Worm (Caenorhabditis elegans) whole organism, L3 larva: ENCODE results near the gene D2096.6.
"Not testable (repeated sequence)": the region's sequence is repeated elsewhere in the genome, so short reads cannot be mapped to it uniquely, and the experiment has no call there.

Experiments used
- R02D3.7 ChIP-seq: fragments of 150-350 bp; optimal IDR thresholded peaks from 2 replicates; lab custom pipeline; 2014; ENCODE audit warnings: missing biosample characterization, missing genetic modification characterization
- ZK546.5 ChIP-seq: sonication (generic microtip); optimal IDR thresholded peaks from 2 replicates; lab custom pipeline; 2017; ENCODE audit warnings: missing biosample characterization, missing genetic modification characterization
- aly-2 ChIP-seq: fragments of 150-350 bp; optimal IDR thresholded peaks from 2 replicates; lab custom pipeline; 2014; ENCODE audit warnings: missing biosample characterization, missing genetic modification characterization
- ama-1 ChIP-seq: fragments of 150-350 bp; optimal IDR thresholded peaks from 2 replicates; lab custom pipeline; 2018
- ceh-28 ChIP-seq: fragments of 150-350 bp; optimal IDR thresholded peaks from 2 replicates; lab custom pipeline; 2014; ENCODE audit warnings: missing biosample characterization, missing genetic modification reagents, missing genetic modification characterization
- ceh-82 ChIP-seq: fragments of 150-350 bp; optimal IDR thresholded peaks from 2 replicates; lab custom pipeline; 2014; ENCODE audit warnings: missing biosample characterization, missing genetic modification characterization
- daf-12 ChIP-seq: fragments of 150-350 bp; optimal IDR thresholded peaks from 2 replicates; lab custom pipeline; 2014; ENCODE audit warnings: missing biosample characterization, missing genetic modification reagents, missing genetic modification characterization
- egl-27 ChIP-seq: sonication (generic microtip); optimal IDR thresholded peaks from 4 replicates; lab custom pipeline; 2017; ENCODE audit warnings: missing biosample characterization, missing genetic modification reagents, missing genetic modification characterization
- egl-5 ChIP-seq: fragments of 150-350 bp; optimal IDR thresholded peaks from 2 replicates; lab custom pipeline; 2017; ENCODE audit warnings: missing biosample characterization, missing genetic modification reagents, missing genetic modification characterization, inconsistent platforms
- elt-1 ChIP-seq: fragments of 150-350 bp; optimal IDR thresholded peaks from 2 replicates; lab custom pipeline; 2014; ENCODE audit warnings: missing biosample characterization, missing genetic modification characterization
- elt-2 ChIP-seq: sonication (generic microtip); optimal IDR thresholded peaks from 2 replicates; lab custom pipeline; 2016; ENCODE audit warnings: missing genetic modification reagents, mild to moderate bottlenecking, missing genetic modification characterization, missing compliant biosample characterization
- eor-1 ChIP-seq, 2 experiments: fragments of 150-350 bp; optimal IDR thresholded peaks; 2 replicates each; lab custom pipeline; 2014 to 2018; ENCODE audit warnings: missing biosample characterization in 2 of 2, missing genetic modification characterization in 2 of 2
- fkh-10 ChIP-seq: sonication (generic microtip); optimal IDR thresholded peaks from 2 replicates; lab custom pipeline; 2017; ENCODE audit warnings: missing biosample characterization, missing genetic modification reagents, missing genetic modification characterization
- fkh-2 ChIP-seq: fragments of 150-350 bp; optimal IDR thresholded peaks from 2 replicates; lab custom pipeline; 2014; ENCODE audit warnings: missing biosample characterization, missing genetic modification reagents, missing genetic modification characterization
- fos-1 ChIP-seq: fragments of 150-350 bp; optimal IDR thresholded peaks from 2 replicates; lab custom pipeline; 2014; ENCODE audit warnings: missing biosample characterization, missing genetic modification characterization
- hmg-11 ChIP-seq: sonication (generic microtip); optimal IDR thresholded peaks from 2 replicates; lab custom pipeline; 2016; ENCODE audit warnings: missing genetic modification characterization, missing compliant biosample characterization
- jun-1 ChIP-seq: fragments of 150-350 bp; optimal IDR thresholded peaks from 2 replicates; lab custom pipeline; 2014; ENCODE audit warnings: missing biosample characterization, missing genetic modification reagents, missing genetic modification characterization
- lin-15B ChIP-seq: fragments of 150-350 bp; optimal IDR thresholded peaks from 2 replicates; lab custom pipeline; 2014; ENCODE audit warnings: missing biosample characterization, missing genetic modification characterization
- lsy-12 ChIP-seq: sonication (generic microtip); optimal IDR thresholded peaks from 2 replicates; lab custom pipeline; 2016; ENCODE audit warnings: mild to moderate bottlenecking, missing genetic modification characterization, missing compliant biosample characterization
- mml-1 ChIP-seq: fragments of 150-350 bp; sonication (generic microtip); optimal IDR thresholded peaks from 3 replicates; lab custom pipeline; 2014; ENCODE audit warnings: missing biosample characterization, missing genetic modification characterization
- nfya-1 ChIP-seq: sonication (generic microtip); optimal IDR thresholded peaks from 2 replicates; lab custom pipeline; 2017; ENCODE audit warnings: missing genetic modification characterization, mild to moderate bottlenecking, missing compliant biosample characterization, antibody characterized with exemption, moderate library complexity; ENCODE audit not compliant: insufficient read depth
- nhr-11 ChIP-seq: fragments of 150-350 bp; optimal IDR thresholded peaks from 2 replicates; lab custom pipeline; 2014; ENCODE audit warnings: missing biosample characterization, missing genetic modification characterization
- nhr-12 ChIP-seq: fragments of 150-350 bp; optimal IDR thresholded peaks from 2 replicates; lab custom pipeline; 2014; ENCODE audit warnings: missing biosample characterization, missing genetic modification characterization
- nhr-23 ChIP-seq: fragments of 150-350 bp; optimal IDR thresholded peaks from 2 replicates; lab custom pipeline; 2014; ENCODE audit warnings: missing biosample characterization, missing genetic modification reagents, missing genetic modification characterization
- nhr-25 ChIP-seq: sonication (generic microtip); optimal IDR thresholded peaks from 2 replicates; lab custom pipeline; 2017; ENCODE audit warnings: missing biosample characterization, missing genetic modification characterization
- nhr-43 ChIP-seq: sonication (generic microtip); optimal IDR thresholded peaks from 2 replicates; lab custom pipeline; 2016; ENCODE audit warnings: mild to moderate bottlenecking, missing genetic modification characterization, missing compliant biosample characterization; ENCODE audit not compliant: poor library complexity, severe bottlenecking
- nhr-67 ChIP-seq: fragments of 150-350 bp; optimal IDR thresholded peaks from 2 replicates; lab custom pipeline; 2014; ENCODE audit warnings: missing biosample characterization, missing genetic modification characterization
- nhr-76 ChIP-seq: fragments of 150-350 bp; sonication (generic microtip); optimal IDR thresholded peaks from 5 replicates; lab custom pipeline; 2014; ENCODE audit warnings: missing biosample characterization, missing genetic modification characterization
- pha-4 ChIP-seq: fragments of 150-350 bp; optimal IDR thresholded peaks from 2 replicates; lab custom pipeline; 2014; ENCODE audit warnings: missing biosample characterization, missing genetic modification reagents, missing genetic modification characterization
- pqm-1 ChIP-seq: fragments of 150-350 bp; optimal IDR thresholded peaks from 2 replicates; lab custom pipeline; 2017; ENCODE audit warnings: missing biosample characterization, missing genetic modification characterization, inconsistent platforms
- sea-2 ChIP-seq: fragments of 150-350 bp; sonication (generic microtip); optimal IDR thresholded peaks from 4 replicates; lab custom pipeline; 2014; ENCODE audit warnings: missing biosample characterization, missing genetic modification reagents, missing genetic modification characterization
- snpc-4 ChIP-seq: fragments of 150-350 bp; optimal IDR thresholded peaks from 2 replicates; lab custom pipeline; 2014; ENCODE audit warnings: missing biosample characterization, missing genetic modification characterization
- tbx-2 ChIP-seq: sonication (generic microtip); optimal IDR thresholded peaks from 2 replicates; lab custom pipeline; 2016; ENCODE audit warnings: mild to moderate bottlenecking, missing genetic modification characterization, missing compliant biosample characterization
- zag-1 ChIP-seq: fragments of 150-350 bp; optimal IDR thresholded peaks from 2 replicates; lab custom pipeline; 2014; ENCODE audit warnings: missing biosample characterization, missing genetic modification characterization
- ztf-11 ChIP-seq: fragments of 150-350 bp; optimal IDR thresholded peaks from 2 replicates; lab custom pipeline; 2014; ENCODE audit warnings: missing biosample characterization, missing genetic modification characterization
- ztf-4 ChIP-seq: fragments of 150-350 bp; optimal IDR thresholded peaks from 2 replicates; lab custom pipeline; 2014; ENCODE audit warnings: missing biosample characterization, missing genetic modification characterization

D2096.6 gene

DNA sequence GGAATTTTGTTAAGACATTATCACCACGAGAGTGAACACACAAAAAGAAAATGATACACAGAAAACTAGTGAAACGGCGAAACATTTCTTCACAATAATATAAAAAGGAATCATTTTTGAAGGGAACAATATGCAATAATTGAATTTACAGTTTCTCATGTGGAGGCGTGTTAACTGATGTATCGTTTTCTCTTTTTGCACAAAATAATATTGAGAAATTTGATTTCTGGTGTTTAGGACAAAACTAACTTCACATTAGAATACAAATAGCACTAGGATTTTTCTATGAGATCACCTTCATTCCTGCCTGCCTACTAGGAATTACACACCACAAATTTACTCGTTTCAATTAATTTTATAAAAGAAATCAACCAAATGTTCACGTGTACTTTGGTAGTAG lies 10.5 kb downstream of the D2096.6 start, which contains the start of gene D2096.13:
Gene D2096.13 (minus strand): TSS at position 101 of the 400 bp plus-strand sequence.
- TF ChIP-seq nfya-1 (tag; lab: Kevin White, UChicago) (no peak), egl-5 (tag; lab: Kevin White, UChicago) (no peak), fkh-2 (tag; lab: Kevin White, UChicago) (no peak), ztf-4 (no peak), R02D3.7 (tag; lab: Kevin White, UChicago) (no peak), aly-2 (no peak), pha-4 (tag; lab: Kevin White, UChicago) (no peak), nhr-12 (tag; lab: Kevin White, UChicago) (no peak), ceh-28 (tag; lab: Kevin White, UChicago) (no peak), nhr-25 (tag; lab: Kevin White, UChicago) (no peak), egl-27 (no peak), daf-12 (tag; lab: Kevin White, UChicago) (no peak), eor-1 (tag; optimal IDR thresholded peaks at IDR 0.05; lab: Kevin White, UChicago) (no peak), nhr-67 (tag; lab: Kevin White, UChicago) (no peak), zag-1 (no peak), nhr-23 (tag; lab: Kevin White, UChicago) (no peak)

- no peak for TF ChIP-seq hmg-11
- TF ChIP-seq ztf-4: no peak
- no peak for TF ChIP-seq mml-1
- TF ChIP-seq nhr-12 (tag; lab: Kevin White, UChicago): no peak
- no peak for TF ChIP-seq nhr-11 (tag; lab: Kevin White, UChicago)
- TF ChIP-seq elt-2: no peak
- no peak for TF ChIP-seq jun-1 (tag; lab: Kevin White, UChicago)
Measured at ce11 chrIV:8357299-8357698, 11.7 kb downstream of the D2096.6 start.

DNA sequence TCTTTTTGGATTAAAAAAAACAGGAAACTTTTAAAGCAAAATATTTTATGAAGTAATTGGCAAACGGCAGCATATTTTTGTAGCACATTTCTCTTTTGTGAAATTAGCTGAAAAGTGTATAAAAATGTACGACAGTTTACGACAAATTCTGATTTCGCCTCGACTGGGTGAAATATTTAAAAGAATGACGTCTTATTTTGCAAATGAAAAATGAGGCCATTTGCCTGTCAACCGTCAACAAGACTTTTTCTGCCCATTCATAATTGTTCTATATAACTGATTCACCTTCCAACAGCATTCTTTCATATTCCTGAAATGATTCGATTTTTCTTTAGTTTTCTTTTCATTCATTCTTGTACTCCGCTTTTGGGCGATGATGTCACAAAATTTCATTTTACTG lies 13.4 kb downstream of the D2096.6 start, which contains the start of the genes F17E9.2 and col-116:
Gene F17E9.2 (plus strand): TSS at position 301 of the 400 bp plus-strand sequence.
Gene col-116 (plus strand): TSS at position 315 of the 400 bp plus-strand sequence.
- no peak for TF ChIP-seq pha-4 (tag; lab: Kevin White, UChicago)
- no peak for TF ChIP-seq jun-1 (tag; lab: Kevin White, UChicago)
- TF ChIP-seq fkh-2 (tag; lab: Kevin White, UChicago): no peak
- TF ChIP-seq nhr-43 (tag; lab: Kevin White, UChicago): no peak
- no peak for TF ChIP-seq sea-2
- TF ChIP-seq daf-12 (tag; lab: Kevin White, UChicago): no peak
- TF ChIP-seq ceh-82 (tag; lab: Kevin White, UChicago): no peak
- TF ChIP-seq pqm-1: no peak
- no peak for TF ChIP-seq ZK546.5
- no peak for TF ChIP-seq ama-1 (lab: Kevin White, UChicago)
- TF ChIP-seq elt-2: no peak
- no peak for TF ChIP-seq nhr-76 (tag; lab: Kevin White, UChicago)
- no peak for TF ChIP-seq nhr-11 (tag; lab: Kevin White, UChicago)

DNA sequence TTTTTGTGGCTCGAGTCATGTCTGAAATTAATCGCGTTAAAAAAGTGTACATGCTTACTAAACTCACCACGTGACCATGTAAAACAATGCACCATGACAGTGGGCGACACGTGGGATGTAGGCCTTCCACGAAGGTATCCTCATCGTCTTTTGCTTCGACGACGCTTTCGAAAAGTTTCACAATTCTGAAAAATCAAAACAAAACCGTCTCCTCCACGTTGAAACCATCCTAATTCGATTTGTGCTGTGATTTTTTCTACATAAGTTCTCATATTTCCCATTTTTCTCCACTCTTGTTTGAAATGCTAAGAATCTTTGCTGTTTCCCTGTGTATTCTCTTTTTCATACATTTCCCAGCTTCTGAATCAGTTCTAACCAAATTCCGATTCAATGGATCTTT lies 14.5 kb downstream of the D2096.6 start, which contains the start of gene F17E9.3:
Gene F17E9.3 (plus strand): TSS at position 301 of the 400 bp plus-strand sequence.
- no peak for TF ChIP-seq tbx-2 (tag; lab: Kevin White, UChicago)
- TF ChIP-seq aly-2: no peak
- TF ChIP-seq hmg-11: no peak
- TF ChIP-seq fos-1 (tag; lab: Kevin White, UChicago): no peak
- TF ChIP-seq pha-4 (tag; lab: Kevin White, UChicago): no peak
- no peak for TF ChIP-seq fkh-2 (tag; lab: Kevin White, UChicago)

DNA sequence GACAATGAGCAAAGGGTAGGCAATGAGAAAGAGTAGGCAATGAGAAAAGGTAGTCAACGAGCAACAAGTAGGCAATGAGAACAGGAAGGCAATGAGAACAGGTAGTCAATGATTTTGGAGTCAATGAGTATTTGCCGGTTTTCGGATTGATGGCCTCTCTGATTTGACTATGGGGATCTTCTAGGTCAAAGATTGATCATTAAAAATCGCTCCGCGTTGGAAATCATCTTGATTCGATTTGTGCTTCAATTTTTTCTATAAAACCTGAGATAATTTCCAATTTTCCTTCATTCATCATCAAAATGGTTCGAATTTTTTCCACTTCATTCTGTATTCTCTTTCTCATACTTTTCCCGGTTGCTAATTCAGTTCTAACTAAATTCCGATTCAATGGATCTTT lies 17.0 kb downstream of the D2096.6 start, which contains the start of gene F17E9.16:
Gene F17E9.16 (plus strand): TSS at position 301 of the 400 bp plus-strand sequence.
- not testable (repeated sequence) for TF ChIP-seq pqm-1; ztf-11 (tag; lab: Kevin White, UChicago); lin-15B (tag; lab: Kevin White, UChicago)

DNA sequence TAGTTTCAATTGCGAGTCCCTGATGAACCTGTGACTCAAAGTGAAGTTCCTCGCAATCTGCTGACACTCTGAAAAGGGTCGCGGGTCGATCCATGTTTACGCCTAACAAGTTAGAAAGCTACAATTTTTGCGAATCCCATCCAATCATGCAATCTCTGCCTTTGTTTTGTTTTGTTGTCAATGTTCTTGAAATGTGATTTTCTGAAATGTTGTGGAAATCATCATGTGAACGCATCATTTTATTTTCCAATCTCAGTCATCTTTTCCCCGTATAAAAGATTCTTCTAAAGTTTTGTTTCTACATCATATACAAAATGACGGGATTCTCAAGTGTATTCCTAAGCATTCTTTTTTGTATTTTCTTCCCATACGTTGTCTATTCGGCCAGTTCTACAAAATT lies 21.0 kb downstream of the D2096.6 start, which contains the start of gene F17E9.4:
Gene F17E9.4 (plus strand): TSS at position 301 of the 400 bp plus-strand sequence.
- TF ChIP-seq R02D3.7 (tag; lab: Kevin White, UChicago) (no peak), nhr-23 (tag; lab: Kevin White, UChicago) (no peak), nhr-76 (tag; lab: Kevin White, UChicago) (no peak), ceh-82 (tag; lab: Kevin White, UChicago) (no peak), nhr-43 (tag; lab: Kevin White, UChicago) (no peak), fkh-10 (no peak), ZK546.5 (no peak), nfya-1 (tag; lab: Kevin White, UChicago) (no peak), nhr-11 (tag; lab: Kevin White, UChicago) (no peak), elt-1 (tag; lab: Kevin White, UChicago) (no peak), egl-5 (tag; lab: Kevin White, UChicago) (no peak), snpc-4 (no peak), eor-1 (tag; optimal IDR thresholded peaks at IDR 0.05; lab: Kevin White, UChicago) (no peak), aly-2 (no peak), elt-2 (no peak), mml-1 (no peak), lsy-12 (tag; lab: Kevin White, UChicago) (no peak), tbx-2 (tag; lab: Kevin White, UChicago) (no peak), nhr-67 (tag; lab: Kevin White, UChicago) (no peak)
